Worm (Caenorhabditis elegans): ENCODE results near the gene W06B4.2.

DNA sequence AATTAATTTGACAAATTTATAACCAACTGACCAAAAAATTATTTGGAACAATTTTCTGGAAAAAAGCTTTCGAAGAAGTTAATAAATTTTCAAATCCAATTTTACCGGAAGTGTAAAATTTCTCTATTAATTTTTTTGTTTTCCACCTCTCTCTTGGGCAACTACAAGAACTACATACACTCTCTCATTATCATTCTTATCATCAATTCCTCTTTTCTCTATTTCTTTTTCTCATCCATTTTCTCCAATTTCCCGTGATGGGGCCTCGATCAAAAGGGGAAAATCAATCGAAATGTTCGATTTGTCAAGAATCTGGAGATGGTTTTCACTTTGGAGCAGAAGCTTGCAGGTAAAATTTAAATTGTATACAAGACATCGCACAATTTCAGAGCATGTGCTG lies 34.8 kb upstream of the W06B4.2 start, which contains the start of gene nhr-109:
- no peak for TF ChIP-seq ama-1 (optimal IDR thresholded peaks at IDR 0.05)
- no peak for TF ChIP-seq pes-1 (GFP tag; IDR thresholded peaks at IDR 0.05)
- TF ChIP-seq tbx-37 (GFP tag; conservative IDR thresholded peaks at IDR 0.05) = no peak
- no peak for TF ChIP-seq ceh-36 (tag; optimal IDR thresholded peaks at IDR 0.05)
- no peak for TF ChIP-seq ceh-13 (GFP tag; optimal IDR thresholded peaks at IDR 0.05)
- no peak for TF ChIP-seq sea-1 (GFP tag; conservative IDR thresholded peaks at IDR 0.05)
- no peak for TF ChIP-seq aly-1 (tag; optimal IDR thresholded peaks at IDR 0.05)

All from whole organism, early embryonic.